Fruit fly (Drosophila melanogaster) whole organism, embryonic: ENCODE measurements around the gene Trf4-1.

Experiments
- CG1024 ChIP-seq: fragments of 200-800 bp; sonication (Bioruptor generic); IDR thresholded peaks from 2 replicates; pipeline ENCODE4 v1.3.6; 2022; ENCODE audit warnings: missing biosample characterization, missing genetic modification characterization
- CG10267 ChIP-seq: fragments of 200-800 bp; sonication (Bioruptor generic); optimal IDR thresholded peaks from 2 replicates; lab custom pipeline; 2018; ENCODE audit warnings: missing biosample characterization, mild to moderate bottlenecking, missing genetic modification characterization, moderate library complexity
- CG10431 ChIP-seq: fragments of 200-800 bp; sonication (Bioruptor generic); optimal IDR thresholded peaks from 3 replicates; lab custom pipeline; 2018; ENCODE audit warnings: missing biosample characterization, mild to moderate bottlenecking, missing genetic modification characterization
- CG12391 ChIP-seq: fragments of 200-800 bp; sonication (Bioruptor generic); optimal IDR thresholded peaks from 3 replicates; lab custom pipeline; 2018; ENCODE audit warnings: missing biosample characterization, mild to moderate bottlenecking, missing genetic modification characterization, moderate library complexity
- CG12769 ChIP-seq: fragments of 200-800 bp; sonication (Bioruptor generic); optimal IDR thresholded peaks from 2 replicates; lab custom pipeline; 2019; ENCODE audit warnings: missing biosample characterization, mild to moderate bottlenecking, missing genetic modification characterization, moderate library complexity
- CG13624 ChIP-seq: fragments of 200-800 bp; sonication (Bioruptor generic); optimal IDR thresholded peaks from 2 replicates; lab custom pipeline; 2016; ENCODE audit warnings: missing biosample characterization, missing genetic modification characterization
- CG14710 ChIP-seq: fragments of 200-800 bp; sonication (Bioruptor generic); optimal IDR thresholded peaks from 3 replicates; lab custom pipeline; 2019; ENCODE audit warnings: missing biosample characterization, mild to moderate bottlenecking, missing genetic modification characterization, moderate library complexity
- CG17359 ChIP-seq: fragments of 200-800 bp; sonication (Bioruptor generic); optimal IDR thresholded peaks from 3 replicates; lab custom pipeline; 2018; ENCODE audit warnings: missing biosample characterization, mild to moderate bottlenecking, missing genetic modification characterization, moderate library complexity
- CG17385 ChIP-seq: fragments of 200-800 bp; sonication (Bioruptor generic); optimal IDR thresholded peaks from 3 replicates; lab custom pipeline; 2018; ENCODE audit warnings: missing biosample characterization, mild to moderate bottlenecking, missing genetic modification characterization
- CG17912 ChIP-seq: fragments of 200-800 bp; sonication (Bioruptor generic); optimal IDR thresholded peaks from 2 replicates; lab custom pipeline; 2018; ENCODE audit warnings: missing biosample characterization, mild to moderate bottlenecking, missing genetic modification characterization
- CG2678 ChIP-seq: fragments of 200-800 bp; sonication (Bioruptor generic); optimal IDR thresholded peaks from 3 replicates; lab custom pipeline; 2019; ENCODE audit warnings: missing biosample characterization, mild to moderate bottlenecking, missing genetic modification characterization, moderate library complexity
- CG32532 ChIP-seq: fragments of 200-800 bp; sonication (Bioruptor generic); IDR thresholded peaks from 2 replicates; pipeline ENCODE4 v1.3.6; 2022; ENCODE audit warnings: missing biosample characterization, missing genetic modification characterization
- CG32772 ChIP-seq: fragments of 200-800 bp; sonication (Bioruptor generic); IDR thresholded peaks from 2 replicates; pipeline ENCODE4 v1.3.6; 2022; ENCODE audit warnings: missing biosample characterization, missing genetic modification characterization
- CG34376 ChIP-seq: fragments of 200-800 bp; sonication (Bioruptor generic); optimal IDR thresholded peaks from 2 replicates; lab custom pipeline; 2018; ENCODE audit warnings: missing biosample characterization, mild to moderate bottlenecking, missing genetic modification characterization
- CG3726 ChIP-seq: fragments of 200-800 bp; sonication (Bioruptor generic); IDR thresholded peaks from 3 replicates; pipeline ENCODE4, ENCODE4 v1.3.6; 2022; ENCODE audit warnings: missing biosample characterization, missing genetic modification characterization
- CG42726 ChIP-seq: fragments of 200-800 bp; sonication (Bioruptor generic); IDR thresholded peaks from 2 replicates; pipeline ENCODE4 v1.3.6; 2022; ENCODE audit warnings: missing biosample characterization, missing genetic modification characterization; ENCODE audit not compliant: partially characterized antibody
- CG4328 ChIP-seq: fragments of 200-800 bp; sonication (Bioruptor generic); optimal IDR thresholded peaks from 3 replicates; lab custom pipeline; 2017; ENCODE audit warnings: missing biosample characterization, missing genetic modification reagents, missing genetic modification characterization
- CG4404 ChIP-seq: fragments of 200-800 bp; sonication (Bioruptor generic); IDR thresholded peaks from 2 replicates; pipeline ENCODE4 v1.3.6; 2022; ENCODE audit warnings: missing biosample characterization, missing genetic modification characterization
- CG4730 ChIP-seq: fragments of 200-800 bp; sonication (Bioruptor generic); IDR thresholded peaks from 2 replicates; pipeline ENCODE4 v1.3.6; 2022; ENCODE audit warnings: missing biosample characterization, missing genetic modification characterization
- CG6175 ChIP-seq: fragments of 200-800 bp; sonication (Bioruptor generic); IDR thresholded peaks from 3 replicates; pipeline ENCODE4 v1.3.6; 2022; ENCODE audit warnings: missing biosample characterization, missing genetic modification characterization
- CG7556 ChIP-seq: fragments of 200-800 bp; sonication (Bioruptor generic); optimal IDR thresholded peaks from 2 replicates; lab custom pipeline; 2017; ENCODE audit warnings: missing biosample characterization, mild to moderate bottlenecking, missing genetic modification characterization
- CG7786 ChIP-seq: fragments of 200-800 bp; sonication (Bioruptor generic); optimal IDR thresholded peaks from 2 replicates; lab custom pipeline; 2016; ENCODE audit warnings: missing biosample characterization, missing genetic modification characterization
- CG8290 ChIP-seq, 3 experiments: fragments of 200-800 bp; sonication (Bioruptor generic); optimal IDR thresholded peaks; 2 replicates each; lab custom pipeline; 2016 to 2019; ENCODE audit warnings: missing biosample characterization in 3 of 3, missing genetic modification characterization in 3 of 3, mild to moderate bottlenecking in 2 of 3, moderate library complexity in 1 of 3
- CG8765 ChIP-seq: fragments of 200-800 bp; sonication (Bioruptor generic); IDR thresholded peaks from 2 replicates; pipeline ENCODE4 v1.3.6; 2022; ENCODE audit warnings: missing biosample characterization, missing genetic modification characterization
- CG9437 ChIP-seq: fragments of 200-800 bp; sonication (Bioruptor generic); optimal IDR thresholded peaks from 2 replicates; lab custom pipeline; 2018; ENCODE audit warnings: missing biosample characterization, mild to moderate bottlenecking, missing genetic modification characterization
- CrebB ChIP-seq: fragments of 200-800 bp; sonication (Bioruptor generic); optimal IDR thresholded peaks from 3 replicates; lab custom pipeline; 2018; ENCODE audit warnings: missing biosample characterization, mild to moderate bottlenecking, missing genetic modification characterization
- Doc3 ChIP-seq: fragments of 200-800 bp; sonication (Bioruptor generic); IDR thresholded peaks from 3 replicates; pipeline ENCODE4 v1.3.6; 2022; ENCODE audit warnings: missing biosample characterization, missing genetic modification characterization; ENCODE audit not compliant: partially characterized antibody
- E2f1 ChIP-seq: fragments of 200-800 bp; sonication (Bioruptor generic); IDR thresholded peaks from 2 replicates; pipeline ENCODE4 v1.3.6; 2022; ENCODE audit warnings: missing biosample characterization, missing genetic modification characterization
- Hsf ChIP-seq: fragments of 200-800 bp; sonication (Bioruptor generic); optimal IDR thresholded peaks from 3 replicates; lab custom pipeline; 2016; ENCODE audit warnings: missing biosample characterization, missing genetic modification characterization
- Kr ChIP-seq: fragments of 200-800 bp; sonication (Bioruptor generic); optimal IDR thresholded peaks from 2 replicates; lab custom pipeline; 2017; ENCODE audit warnings: missing biosample characterization, mild to moderate bottlenecking, missing genetic modification characterization
- Lim3 ChIP-seq: fragments of 200-800 bp; sonication (Bioruptor generic); IDR thresholded peaks from 2 replicates; pipeline ENCODE4 v1.3.6; 2022; ENCODE audit warnings: missing biosample characterization, missing genetic modification characterization
- Poxn ChIP-seq: fragments of 200-800 bp; sonication (Bioruptor generic); IDR thresholded peaks from 2 replicates; pipeline ENCODE4 v1.3.6; 2022; ENCODE audit warnings: missing biosample characterization, missing genetic modification characterization
- Spps ChIP-seq: fragments of 200-800 bp; sonication (Bioruptor generic); optimal IDR thresholded peaks from 2 replicates; lab custom pipeline; 2018; ENCODE audit warnings: missing biosample characterization, mild to moderate bottlenecking, missing genetic modification characterization
- ap ChIP-seq: fragments of 200-800 bp; sonication (Bioruptor generic); IDR thresholded peaks from 2 replicates; pipeline ENCODE4 v1.3.6; 2022; ENCODE audit warnings: missing biosample characterization, missing genetic modification characterization
- chinmo ChIP-seq: fragments of 200-800 bp; sonication (Bioruptor generic); IDR thresholded peaks from 4 replicates; pipeline ENCODE4 v1.3.6; 2022; ENCODE audit warnings: missing biosample characterization, missing genetic modification characterization; ENCODE audit not compliant: partially characterized antibody
- chn ChIP-seq: fragments of 200-800 bp; sonication (Bioruptor generic); optimal IDR thresholded peaks from 2 replicates; lab custom pipeline; 2016; ENCODE audit warnings: missing biosample characterization, missing genetic modification characterization
- ci ChIP-seq: fragments of 200-800 bp; sonication (Bioruptor generic); IDR thresholded peaks from 3 replicates; pipeline ENCODE4 v1.3.6; 2022; ENCODE audit warnings: missing biosample characterization, missing genetic modification characterization
- dati ChIP-seq: fragments of 200-800 bp; sonication (Bioruptor generic); IDR thresholded peaks from 2 replicates; pipeline ENCODE4 v1.3.6; 2022; ENCODE audit warnings: missing biosample characterization, missing genetic modification characterization
- eyg ChIP-seq: fragments of 200-800 bp; sonication (Bioruptor generic); optimal IDR thresholded peaks from 3 replicates; lab custom pipeline; 2016; ENCODE audit warnings: missing biosample characterization, missing genetic modification characterization
- gce ChIP-seq: fragments of 200-800 bp; sonication (Bioruptor generic); IDR thresholded peaks from 3 replicates; pipeline ENCODE4 v1.3.6; 2022; ENCODE audit warnings: missing biosample characterization, missing genetic modification characterization
- gcm2 ChIP-seq: fragments of 200-800 bp; sonication (Bioruptor generic); optimal IDR thresholded peaks from 2 replicates; lab custom pipeline; 2016; ENCODE audit warnings: missing biosample characterization, missing genetic modification characterization
- h ChIP-seq: fragments of >200 bp; optimal IDR thresholded peaks from 2 replicates; lab custom pipeline; 2017
- kni ChIP-seq: fragments of 200-800 bp; sonication (Bioruptor generic); optimal IDR thresholded peaks from 3 replicates; lab custom pipeline; 2017; ENCODE audit warnings: mild to moderate bottlenecking, missing biosample characterization, missing genetic modification reagents, missing genetic modification characterization
- lmd ChIP-seq: fragments of 200-800 bp; sonication (Bioruptor generic); IDR thresholded peaks from 2 replicates; pipeline ENCODE4 v1.3.6; 2022; ENCODE audit warnings: missing biosample characterization, missing genetic modification characterization
- mld ChIP-seq: fragments of 200-800 bp; sonication (Bioruptor generic); IDR thresholded peaks from 3 replicates; pipeline ENCODE4 v1.3.6; 2022; ENCODE audit warnings: missing biosample characterization, missing genetic modification characterization; ENCODE audit not compliant: partially characterized antibody
- pum ChIP-seq: fragments of 200-800 bp; sonication (Bioruptor generic); optimal IDR thresholded peaks from 2 replicates; lab custom pipeline; 2016; ENCODE audit warnings: missing biosample characterization, missing genetic modification characterization
- sisA ChIP-seq: fragments of 200-800 bp; sonication (Bioruptor generic); IDR thresholded peaks from 2 replicates; pipeline ENCODE4 v1.3.6; 2022; ENCODE audit warnings: missing biosample characterization, missing genetic modification characterization
- slbo ChIP-seq: fragments of 200-800 bp; sonication (Bioruptor generic); IDR thresholded peaks from 2 replicates; pipeline ENCODE4 v1.3.6; 2022; ENCODE audit warnings: missing biosample characterization, missing genetic modification characterization
- slou ChIP-seq: fragments of 200-800 bp; sonication (Bioruptor generic); optimal IDR thresholded peaks from 3 replicates; lab custom pipeline; 2016; ENCODE audit warnings: missing biosample characterization, missing genetic modification characterization
- tio ChIP-seq: fragments of 200-800 bp; sonication (Bioruptor generic); optimal IDR thresholded peaks from 2 replicates; lab custom pipeline; 2017; ENCODE audit warnings: missing biosample characterization, missing genetic modification characterization, inconsistent platforms
- toy ChIP-seq: fragments of 200-800 bp; sonication (Bioruptor generic); IDR thresholded peaks from 2 replicates; pipeline ENCODE4 v1.3.6; 2022; ENCODE audit warnings: missing biosample characterization, missing genetic modification characterization
- zen ChIP-seq: fragments of 200-800 bp; sonication (Bioruptor generic); optimal IDR thresholded peaks from 3 replicates; lab custom pipeline; 2018; ENCODE audit warnings: missing biosample characterization, mild to moderate bottlenecking, missing genetic modification characterization, moderate library complexity

Trf4-1 gene

dm6 chrX:8534734-8535133 lies 25.4 kb upstream of the Trf4-1 start (continued):
- no peak for TF ChIP-seq CG4404
- TF ChIP-seq CG32532 (GFP tag; lab: Robert Waterston, UW): no peak
- TF ChIP-seq CG8290 (GFP tag; optimal IDR thresholded peaks at IDR 0.05; lab: Kevin White, UChicago): no peak
- TF ChIP-seq CG8290 (tag; optimal IDR thresholded peaks at IDR 0.05; lab: Kevin White, UChicago): no peak
- no peak for TF ChIP-seq E2f1
- no peak for TF ChIP-seq CG17385 (GFP tag; lab: Kevin White, UChicago)
- TF ChIP-seq ap: no peak
- no peak for TF ChIP-seq CG10267
- no peak for TF ChIP-seq CG34376
- TF ChIP-seq CrebB: no peak
- TF ChIP-seq Kr: no peak
- no peak for TF ChIP-seq pum (GFP tag; lab: Kevin White, UChicago)
- no peak for TF ChIP-seq CG14710 (tag; lab: Kevin White, UChicago)
- TF ChIP-seq CG3726 (GFP tag; lab: Robert Waterston, UW): no peak
- no peak for TF ChIP-seq CG12769 (tag; lab: Kevin White, UChicago)
- 0 out of 2 replicates have a peak, but pooled peaks have one; percentile 20 for TF ChIP-seq CG32772 (GFP tag; lab: Robert Waterston, UW)
- no peak for TF ChIP-seq CG6175 (GFP tag; lab: Robert Waterston, UW)
- TF ChIP-seq CG13624 (GFP tag; lab: Kevin White, UChicago): no peak
- TF ChIP-seq zen (tag; lab: Kevin White, UChicago): no peak
- no peak for TF ChIP-seq CG7786 (GFP tag; lab: Kevin White, UChicago)
- TF ChIP-seq lmd (GFP tag; lab: Robert Waterston, UW): 0 out of 2 replicates have a peak, but pooled peaks have one; percentile 14
- no peak for TF ChIP-seq Lim3 (GFP tag; lab: Robert Waterston, UW)
- TF ChIP-seq kni: no peak
- no peak for TF ChIP-seq chinmo
- TF ChIP-seq CG4730 (GFP tag; lab: Robert Waterston, UW): no peak
- peak; percentile 19 for TF ChIP-seq CG12391
- TF ChIP-seq mld (GFP tag; lab: Robert Waterston, UW): no peak
- no peak for TF ChIP-seq Hsf (GFP tag; lab: Kevin White, UChicago)
- no peak for TF ChIP-seq CG42726
- no peak for TF ChIP-seq CG7556 (GFP tag; lab: Kevin White, UChicago)
- no peak for TF ChIP-seq Poxn
- TF ChIP-seq gce (GFP tag; lab: Robert Waterston, UW): no peak
- TF ChIP-seq dati (GFP tag; lab: Robert Waterston, UW): no peak
- no peak for TF ChIP-seq chn (GFP tag; lab: Kevin White, UChicago)
- 0 out of 3 replicates have a peak, but pooled peaks have one; percentile 17 for TF ChIP-seq ci (GFP tag; lab: Robert Waterston, UW)
- TF ChIP-seq Doc3 (GFP tag; lab: Robert Waterston, UW): no peak
- TF ChIP-seq CG17359 (tag; lab: Kevin White, UChicago): peak; percentile 30
- TF ChIP-seq CG2678 (tag; lab: Kevin White, UChicago): peak; percentile 41
- TF ChIP-seq CG1024: no peak
- no peak for TF ChIP-seq CG8765
- no peak for TF ChIP-seq slou (GFP tag; lab: Kevin White, UChicago)
- no peak for TF ChIP-seq h
- TF ChIP-seq CG4328: no peak
- no peak for TF ChIP-seq CG17912 (GFP tag; lab: Kevin White, UChicago)
- TF ChIP-seq Spps: no peak
- no peak for TF ChIP-seq eyg (GFP tag; lab: Kevin White, UChicago)
- no peak for TF ChIP-seq gcm2 (GFP tag; lab: Kevin White, UChicago)
- no peak for TF ChIP-seq CG10431 (GFP tag; lab: Kevin White, UChicago)
- no peak for TF ChIP-seq CG9437 (GFP tag; lab: Kevin White, UChicago)
- no peak for TF ChIP-seq slbo
- TF ChIP-seq sisA (GFP tag; lab: Robert Waterston, UW): peak; percentile 13; the same call in 1 of the 2 replicates
- no peak for TF ChIP-seq tio (GFP tag; lab: Kevin White, UChicago)
- no peak for TF ChIP-seq toy (GFP tag; lab: Robert Waterston, UW)
